Fruit fly (Drosophila melanogaster): Measurements from ENCODE around the gene CG34164.

CG34164 gene

dm6 chr2L:12013741-12014393, 42.3 kb upstream of the CG34164 start (continued):
- TF ChIP-seq CG32006 (GFP tag; optimal IDR thresholded peaks at IDR 0.05) (no peak), dac (GFP tag; optimal IDR thresholded peaks at IDR 0.05) (no peak), Sox102F (GFP tag; optimal IDR thresholded peaks at IDR 0.05) (no peak), CG11294 (GFP tag; IDR thresholded peaks at IDR 0.05) (no peak), CG34406 (GFP tag; optimal IDR thresholded peaks at IDR 0.05) (no peak), Hr4 (GFP tag; optimal IDR thresholded peaks at IDR 0.05) (no peak), CG7368 (GFP tag; optimal IDR thresholded peaks at IDR 0.05) (no peak), CG10631 (GFP tag; optimal IDR thresholded peaks at IDR 0.05) (peak; percentile 41), fd85E (GFP tag; optimal IDR thresholded peaks at IDR 0.05) (no peak), vri (GFP tag; optimal IDR thresholded peaks at IDR 0.05) (peak; percentile 95), CG15336 (GFP tag; IDR thresholded peaks at IDR 0.05) (no peak), CG6276 (GFP tag; optimal IDR thresholded peaks at IDR 0.05) (peak; percentile 39), CG31627 (GFP tag; optimal IDR thresholded peaks at IDR 0.05) (no peak), Sox15 (GFP tag; optimal IDR thresholded peaks at IDR 0.05) (no peak), OdsH (GFP tag; optimal IDR thresholded peaks at IDR 0.05) (no peak), Eip93F (GFP tag; optimal IDR thresholded peaks at IDR 0.05) (no peak), CG6854 (GFP tag; optimal IDR thresholded peaks at IDR 0.05) (peak; percentile 81), CG4318 (GFP tag; optimal IDR thresholded peaks at IDR 0.05) (no peak), CG6808 (GFP tag; optimal IDR thresholded peaks at IDR 0.05) (peak; percentile 81)

- TF ChIP-seq CG11762 (GFP tag; optimal IDR thresholded peaks at IDR 0.05; ENCODE audit: insufficient read depth) (no peak), lz (GFP tag; optimal IDR thresholded peaks at IDR 0.05) (no peak), CG4318 (GFP tag; optimal IDR thresholded peaks at IDR 0.05) (no peak), Sox102F (GFP tag; optimal IDR thresholded peaks at IDR 0.05) (no peak), Eip78C (GFP tag) (no peak), CG10631 (GFP tag; optimal IDR thresholded peaks at IDR 0.05) (no peak), Ets21C (GFP tag; optimal IDR thresholded peaks at IDR 0.05) (no peak)
Observed at dm6 chr2L:12020735-12021134, 35.4 kb upstream of the CG34164 start, which contains the start of gene Wdr81. Wdr81 (minus strand) TSS chr2L:12020960.

dm6 chr2L:12021193-12021592, 35.0 kb upstream of the CG34164 start:
- TF ChIP-seq CG6808 (GFP tag; optimal IDR thresholded peaks at IDR 0.05): no peak
- no peak for TF ChIP-seq fd85E (GFP tag; optimal IDR thresholded peaks at IDR 0.05)
- TF ChIP-seq OdsH (GFP tag; optimal IDR thresholded peaks at IDR 0.05): no peak
- TF ChIP-seq Sox14 (GFP tag; optimal IDR thresholded peaks at IDR 0.05): no peak
- TF ChIP-seq dac (GFP tag; optimal IDR thresholded peaks at IDR 0.05): no peak
- no peak for TF ChIP-seq Lpt (GFP tag; optimal IDR thresholded peaks at IDR 0.05)
- TF ChIP-seq pdm3 (GFP tag; optimal IDR thresholded peaks at IDR 0.05): no peak
- no peak for TF ChIP-seq Eip75B (GFP tag; optimal IDR thresholded peaks at IDR 0.05)
- TF ChIP-seq achi (GFP tag; optimal IDR thresholded peaks at IDR 0.05): no peak
- TF ChIP-seq Hr38 (GFP tag; optimal IDR thresholded peaks at IDR 0.05): no peak
- no peak for TF ChIP-seq CG1621 (tag; optimal IDR thresholded peaks at IDR 0.05)
- TF ChIP-seq CG11294 (GFP tag; IDR thresholded peaks at IDR 0.05): no peak
- no peak for TF ChIP-seq spab (GFP tag; optimal IDR thresholded peaks at IDR 0.05)
- TF ChIP-seq CG6276 (GFP tag; optimal IDR thresholded peaks at IDR 0.05): no peak
- TF ChIP-seq CG10631 (GFP tag; optimal IDR thresholded peaks at IDR 0.05): no peak
- no peak for TF ChIP-seq ss (GFP tag; optimal IDR thresholded peaks at IDR 0.05)
- TF ChIP-seq svp (GFP tag): no peak
- TF ChIP-seq Hr4 (GFP tag; optimal IDR thresholded peaks at IDR 0.05): no peak
- TF ChIP-seq vri (GFP tag; optimal IDR thresholded peaks at IDR 0.05): peak; percentile 38
- TF ChIP-seq CG11762 (GFP tag; optimal IDR thresholded peaks at IDR 0.05; ENCODE audit: insufficient read depth): no peak
- no peak for TF ChIP-seq CG6792 (GFP tag; optimal IDR thresholded peaks at IDR 0.05)
- TF ChIP-seq net (GFP tag; optimal IDR thresholded peaks at IDR 0.05): no peak
- TF ChIP-seq CG6854 (GFP tag; optimal IDR thresholded peaks at IDR 0.05): no peak
- no peak for TF ChIP-seq Sox15 (GFP tag; optimal IDR thresholded peaks at IDR 0.05)
- no peak for TF ChIP-seq CG8119 (GFP tag; IDR thresholded peaks at IDR 0.05)
- no peak for TF ChIP-seq CG32006 (GFP tag; optimal IDR thresholded peaks at IDR 0.05)
- no peak for TF ChIP-seq Hr39 (GFP tag; optimal IDR thresholded peaks at IDR 0.05)
- no peak for TF ChIP-seq cyc (GFP tag; optimal IDR thresholded peaks at IDR 0.05)
- peak; percentile 5 for TF ChIP-seq esn (GFP tag; optimal IDR thresholded peaks at IDR 0.05)
- TF ChIP-seq CG16779 (tag; optimal IDR thresholded peaks at IDR 0.05): no peak
- no peak for TF ChIP-seq dsx (GFP tag; optimal IDR thresholded peaks at IDR 0.05; ENCODE audit: poor library complexity, severe bottlenecking)
- TF ChIP-seq CG6163 (GFP tag; IDR thresholded peaks at IDR 0.05): no peak
- TF ChIP-seq fkh (GFP tag; optimal IDR thresholded peaks at IDR 0.05): peak; percentile 68
- TF ChIP-seq topi (GFP tag; optimal IDR thresholded peaks at IDR 0.05): no peak
- TF ChIP-seq Eip78C (GFP tag): peak; percentile 17

Data from whole organism, prepupa.